Worm (Caenorhabditis elegans) whole organism, midembryonic: ENCODE results near the gene aps-2.
A peak's percentile ranks its signal among the peaks of the same experiment; 100 is the strongest.

Experiments
- T22C8.4 ChIP-seq: fragments of 200-800 bp; sonication (Bioruptor generic); IDR thresholded peaks from 2 replicates; pipeline ENCODE4 v1.3.6; 2022; ENCODE audit warnings: missing genetic modification characterization, missing compliant biosample characterization
- cog-1 ChIP-seq: sonication (generic microtip); optimal IDR thresholded peaks from 2 replicates; lab custom pipeline; 2016; ENCODE audit warnings: missing genetic modification characterization, missing compliant biosample characterization
- flt-1 ChIP-seq: fragments of 200-800 bp; sonication (Bioruptor generic); IDR thresholded peaks from 2 replicates; pipeline ENCODE4 v1.3.6; 2022; ENCODE audit warnings: missing genetic modification characterization, missing compliant biosample characterization
- klf-2 ChIP-seq: fragments of 200-800 bp; sonication (Bioruptor generic); conservative IDR thresholded peaks from 2 replicates; pipeline ENCODE4 v1.3.6; 2022; ENCODE audit warnings: missing genetic modification reagents, missing genetic modification characterization, missing compliant biosample characterization
- med-1 ChIP-seq: sonication (generic microtip); optimal IDR thresholded peaks from 2 replicates; lab custom pipeline; 2017; ENCODE audit warnings: missing genetic modification characterization, mild to moderate bottlenecking, missing compliant biosample characterization, antibody characterized with exemption, missing genetic modification reagents; ENCODE audit not compliant: insufficient read depth
- ref-1 ChIP-seq: fragments of 200-800 bp; sonication (Bioruptor generic); conservative IDR thresholded peaks from 2 replicates; pipeline ENCODE4 v1.3.6; 2022; ENCODE audit warnings: missing genetic modification reagents, missing genetic modification characterization, missing compliant biosample characterization
- tab-1 ChIP-seq: fragments of 200-800 bp; sonication (Bioruptor generic); IDR thresholded peaks from 2 replicates; pipeline ENCODE4 v1.3.6; 2022; ENCODE audit warnings: missing genetic modification characterization, missing compliant biosample characterization
- ztf-23 ChIP-seq: fragments of 200-800 bp; sonication (Bioruptor generic); IDR thresholded peaks from 2 replicates; pipeline ENCODE4 v1.3.6; 2022; ENCODE audit warnings: missing genetic modification reagents, missing genetic modification characterization, missing compliant biosample characterization
- ztf-29 ChIP-seq: fragments of 200-800 bp; sonication (Bioruptor generic); IDR thresholded peaks from 2 replicates; pipeline ENCODE4 v1.3.6; 2022; ENCODE audit warnings: missing genetic modification reagents, missing genetic modification characterization, missing compliant biosample characterization

Gene aps-2

ce11 chrX:4500499-4500898, 42.4 kb downstream of the aps-2 start:
- TF ChIP-seq T22C8.4 (GFP tag; lab: Robert Waterston, UW) (no peak), klf-2 (GFP tag; lab: Robert Waterston, UW) (no peak), cog-1 (tag; lab: Kevin White, UChicago) (no peak), tab-1 (GFP tag; lab: Robert Waterston, UW) (no peak), med-1 (GFP tag; lab: Kevin White, UChicago) (no peak), ztf-23 (GFP tag; lab: Robert Waterston, UW) (no peak), flt-1 (no peak), ref-1 (GFP tag; lab: Robert Waterston, UW) (no peak), ztf-29 (no peak)

DNA sequence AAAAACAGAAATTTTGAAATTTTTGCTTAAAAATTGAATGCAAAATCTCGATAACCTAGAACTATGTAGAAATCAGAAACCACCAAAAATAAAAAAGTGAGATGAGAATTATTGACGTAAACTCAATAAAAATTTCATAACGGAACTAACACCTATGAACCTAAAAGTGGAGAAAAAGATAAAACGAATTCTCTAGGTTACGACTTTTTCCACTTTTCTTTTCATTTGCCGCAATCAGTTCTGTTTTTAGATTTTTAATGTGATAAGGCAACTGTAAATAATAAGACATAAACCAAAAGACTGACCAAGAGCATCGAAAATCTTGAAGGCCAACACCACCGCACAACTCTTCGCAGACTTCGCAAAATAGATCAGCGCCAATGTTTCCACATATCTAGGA, 44.0 kb downstream of the aps-2 start:
- TF ChIP-seq ztf-29, result no peak

DNA sequence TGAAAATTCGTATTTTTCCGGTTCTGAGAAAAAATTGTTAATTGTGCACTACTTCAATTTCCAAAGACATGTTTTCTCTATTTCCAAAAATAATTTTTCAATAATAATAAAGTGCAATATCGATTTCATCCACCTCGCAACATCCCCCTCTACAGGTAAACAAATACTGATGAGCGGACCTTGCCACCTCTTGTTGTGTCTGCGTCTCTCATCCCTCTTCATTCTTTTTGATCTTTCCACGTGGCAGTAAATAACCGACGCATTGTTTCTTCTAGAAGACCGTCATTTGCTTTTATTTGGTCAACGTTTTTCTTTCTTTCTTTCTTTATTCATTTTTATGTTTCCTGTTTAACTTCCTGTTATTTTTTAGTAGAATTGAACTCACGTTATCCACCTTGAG, 45.2 kb downstream of the aps-2 start:
- TF ChIP-seq tab-1 (GFP tag; lab: Robert Waterston, UW) (no peak), klf-2 (GFP tag; lab: Robert Waterston, UW) (no peak), flt-1 (no peak), T22C8.4 (GFP tag; lab: Robert Waterston, UW) (no peak), ztf-23 (GFP tag; lab: Robert Waterston, UW) (no peak), ztf-29 (no peak), cog-1 (tag; lab: Kevin White, UChicago) (no peak), med-1 (GFP tag; lab: Kevin White, UChicago) (no peak), ref-1 (GFP tag; lab: Robert Waterston, UW) (no peak)

ce11 chrX:4504108-4504668, 46.1 kb downstream of the aps-2 start, which contains the start of gene dgk-2:
TSS of gene dgk-2 (minus strand) at chrX:4504388.
- TF ChIP-seq flt-1 (0 out of 2 replicates have a peak, but pooled peaks have one; percentile 49), ztf-29 (no peak)

DNA sequence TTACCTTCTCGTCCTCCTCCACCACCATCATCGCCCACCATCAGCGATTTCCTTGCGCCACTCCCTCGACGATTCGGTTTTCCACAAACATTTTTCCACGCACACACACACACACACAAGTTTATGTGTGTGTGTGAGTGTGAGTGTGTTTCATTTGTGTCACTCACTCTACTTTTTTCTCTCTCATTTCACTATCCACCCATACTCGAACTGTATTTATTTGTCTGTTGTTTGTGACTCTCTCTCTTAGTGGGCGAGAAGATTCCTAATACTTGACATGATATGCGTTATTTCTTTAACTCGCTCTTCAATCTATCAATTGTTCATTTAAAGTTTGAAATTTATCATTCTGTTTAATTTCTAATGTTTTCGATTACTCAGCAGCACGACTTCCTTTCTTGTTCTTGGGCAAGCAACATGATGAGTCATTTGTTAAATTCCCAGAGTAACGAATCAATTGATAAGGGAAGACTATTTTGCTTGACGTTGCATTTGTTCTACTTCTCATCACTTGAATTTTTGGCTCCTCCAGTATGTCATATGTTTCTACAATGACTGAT, 49.1 kb downstream of the aps-2 start:
- TF ChIP-seq cog-1 (tag; lab: Kevin White, UChicago), result no peak
- no peak for TF ChIP-seq ref-1 (GFP tag; lab: Robert Waterston, UW)
- TF ChIP-seq T22C8.4 (GFP tag; lab: Robert Waterston, UW), result no peak
- TF ChIP-seq ztf-29, result no peak
- no peak for TF ChIP-seq klf-2 (GFP tag; lab: Robert Waterston, UW)
- TF ChIP-seq flt-1, result no peak
- no peak for TF ChIP-seq tab-1 (GFP tag; lab: Robert Waterston, UW)
- TF ChIP-seq ztf-23 (GFP tag; lab: Robert Waterston, UW), result no peak
- no peak for TF ChIP-seq med-1 (GFP tag; lab: Kevin White, UChicago)

DNA sequence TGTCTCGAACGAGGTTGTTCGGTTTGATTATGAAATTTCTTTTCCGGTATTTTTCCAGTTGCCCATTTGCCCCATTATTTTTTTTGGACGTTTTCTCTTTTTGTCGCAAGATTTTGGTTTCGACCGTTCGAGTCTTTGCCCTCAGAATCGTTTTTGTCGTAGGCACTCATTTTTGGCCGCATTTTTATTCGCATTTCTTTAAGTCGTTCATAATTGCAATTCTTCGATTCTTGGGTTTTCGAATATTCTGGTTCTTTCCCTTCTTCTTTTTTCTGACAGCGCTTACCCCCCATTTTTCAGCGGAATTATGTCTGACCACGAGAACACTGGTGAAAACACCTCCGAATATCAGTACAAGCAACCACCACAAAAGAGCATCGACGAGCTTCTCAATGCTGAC, 50.1 kb downstream of the aps-2 start, which contains the start of gene rhi-1:
rhi-1 (plus strand) TSS at position 301 of the 400 bp plus-strand sequence.
- no peak for TF ChIP-seq ztf-23 (GFP tag; lab: Robert Waterston, UW)
- TF ChIP-seq med-1 (GFP tag; lab: Kevin White, UChicago), result no peak
- no peak for TF ChIP-seq flt-1
- no peak for TF ChIP-seq tab-1 (GFP tag; lab: Robert Waterston, UW)
- no peak for TF ChIP-seq klf-2 (GFP tag; lab: Robert Waterston, UW)
- TF ChIP-seq cog-1 (tag; lab: Kevin White, UChicago), result no peak
